Worm (Caenorhabditis elegans): ENCODE data around the gene R05G9.5.

R05G9.5 gene

ce11 chrII:6449656-6450055 is 50.4 kb downstream of the R05G9.5 start, which contains the start of gene nhr-22:
Gene nhr-22, minus strand, starts transcription at chrII:6449792.
- TF ChIP-seq ztf-29 (GFP tag; IDR thresholded peaks at IDR 0.05), result no peak
- no peak for TF ChIP-seq ztf-23 (GFP tag; IDR thresholded peaks at IDR 0.05)
- TF ChIP-seq tab-1 (GFP tag; IDR thresholded peaks at IDR 0.05), result no peak
- TF ChIP-seq flt-1 (GFP tag; IDR thresholded peaks at IDR 0.05), result no peak
- TF ChIP-seq cog-1 (tag; optimal IDR thresholded peaks at IDR 0.05), result no peak
- TF ChIP-seq med-1 (GFP tag; optimal IDR thresholded peaks at IDR 0.05; ENCODE audit: insufficient read depth), result no peak
- no peak for TF ChIP-seq klf-2 (GFP tag; conservative IDR thresholded peaks at IDR 0.05)
